Worm (Caenorhabditis elegans) whole organism, L4/young adult: Measurements from ENCODE around the gene Y39B6A.33.

Experiments
- W03F9.2 ChIP-seq: fragments of 150-350 bp; optimal IDR thresholded peaks from 2 replicates; lab custom pipeline; 2014; ENCODE audit warnings: missing biosample characterization, missing genetic modification characterization
- dao-5 ChIP-seq: sonication (generic microtip); optimal IDR thresholded peaks from 2 replicates; lab custom pipeline; 2016; ENCODE audit warnings: missing genotype, missing genetic modification characterization, moderate library complexity, missing compliant biosample characterization
- him-1 ChIP-seq: sonication (generic microtip); optimal IDR thresholded peaks from 2 replicates; lab custom pipeline; 2016; ENCODE audit warnings: missing genotype, missing genetic modification reagents, missing genetic modification characterization, missing compliant biosample characterization

DNA sequence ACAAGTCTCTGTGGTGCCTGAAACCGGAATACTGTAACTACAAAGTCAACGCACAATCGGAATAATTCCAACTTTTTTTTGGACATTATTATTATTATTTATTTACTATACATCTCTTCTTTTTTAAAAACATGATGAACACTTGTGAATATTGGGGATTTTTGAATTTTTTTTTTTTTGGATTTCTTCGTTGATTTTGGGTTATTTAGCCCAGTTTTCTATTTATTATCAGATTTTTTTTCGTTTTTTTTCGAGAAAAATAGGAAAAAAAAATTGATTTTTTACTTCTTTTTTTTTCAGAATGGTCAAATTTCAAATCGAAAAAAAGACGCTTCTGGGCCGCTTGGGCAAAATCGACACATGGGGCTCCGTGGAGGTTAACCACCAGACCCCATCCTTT is 3.7 kb upstream of the Y39B6A.33 start, which contains the start of gene tgt-2:
- no peak for TF ChIP-seq him-1
- TF ChIP-seq dao-5, result no peak
- TF ChIP-seq W03F9.2, result no peak
